Fruit fly (Drosophila melanogaster) whole organism, prepupa: ENCODE measurements around the gene Mms19.

Experiments used
- CG10631 ChIP-seq: fragments of 200-800 bp; sonication (Bioruptor generic); optimal IDR thresholded peaks from 2 replicates; lab custom pipeline; 2016; ENCODE audit warnings: missing biosample characterization, missing genetic modification characterization
- CG16779 ChIP-seq: fragments of 200-800 bp; sonication (Bioruptor generic); optimal IDR thresholded peaks from 3 replicates; lab custom pipeline; 2017; ENCODE audit warnings: missing biosample characterization, mild to moderate bottlenecking, missing genetic modification characterization
- CG31627 ChIP-seq: fragments of 200-800 bp; sonication (Bioruptor generic); optimal IDR thresholded peaks from 3 replicates; lab custom pipeline; 2016; ENCODE audit warnings: missing biosample characterization, missing genetic modification characterization
- CG6163 ChIP-seq: fragments of 200-800 bp; sonication (Bioruptor generic); IDR thresholded peaks from 3 replicates; pipeline ENCODE4 v1.3.6; 2022; ENCODE audit warnings: missing biosample characterization, missing genetic modification characterization
- CG6792 ChIP-seq: fragments of 200-800 bp; sonication (Bioruptor generic); optimal IDR thresholded peaks from 3 replicates; lab custom pipeline; 2016; ENCODE audit warnings: missing biosample characterization, missing genetic modification characterization
- CG8119 ChIP-seq: fragments of 200-800 bp; sonication (Bioruptor generic); IDR thresholded peaks from 3 replicates; pipeline ENCODE4 v1.3.6; 2022; ENCODE audit warnings: missing biosample characterization, missing genetic modification characterization
- Eip93F ChIP-seq: fragments of 200-800 bp; sonication (Bioruptor generic); optimal IDR thresholded peaks from 2 replicates; lab custom pipeline; 2016; ENCODE audit warnings: missing biosample characterization, mild to moderate bottlenecking, missing genetic modification characterization
- Hr39 ChIP-seq: fragments of 200-800 bp; sonication (Bioruptor generic); optimal IDR thresholded peaks from 2 replicates; lab custom pipeline; 2016; ENCODE audit warnings: missing biosample characterization, missing genetic modification characterization
- Lpt ChIP-seq: fragments of 200-800 bp; sonication (Bioruptor generic); optimal IDR thresholded peaks from 3 replicates; lab custom pipeline; 2016; ENCODE audit warnings: missing biosample characterization, missing genetic modification characterization
- Sox102F ChIP-seq: fragments of 200-800 bp; sonication (Bioruptor generic); optimal IDR thresholded peaks from 2 replicates; lab custom pipeline; 2016; ENCODE audit warnings: missing biosample characterization, mild to moderate bottlenecking, missing genetic modification characterization
- acj6 ChIP-seq: fragments of 200-800 bp; sonication (Bioruptor generic); optimal IDR thresholded peaks from 3 replicates; lab custom pipeline; 2016; ENCODE audit warnings: missing biosample characterization, missing genetic modification characterization
- fkh ChIP-seq: fragments of 200-800 bp; sonication (Bioruptor generic); optimal IDR thresholded peaks from 3 replicates; lab custom pipeline; 2017; ENCODE audit warnings: missing biosample characterization, mild to moderate bottlenecking, missing genetic modification characterization, moderate library complexity
- topi ChIP-seq: fragments of 200-800 bp; sonication (Bioruptor generic); optimal IDR thresholded peaks from 3 replicates; lab custom pipeline; 2016; ENCODE audit warnings: missing biosample characterization, missing genetic modification characterization

DNA sequence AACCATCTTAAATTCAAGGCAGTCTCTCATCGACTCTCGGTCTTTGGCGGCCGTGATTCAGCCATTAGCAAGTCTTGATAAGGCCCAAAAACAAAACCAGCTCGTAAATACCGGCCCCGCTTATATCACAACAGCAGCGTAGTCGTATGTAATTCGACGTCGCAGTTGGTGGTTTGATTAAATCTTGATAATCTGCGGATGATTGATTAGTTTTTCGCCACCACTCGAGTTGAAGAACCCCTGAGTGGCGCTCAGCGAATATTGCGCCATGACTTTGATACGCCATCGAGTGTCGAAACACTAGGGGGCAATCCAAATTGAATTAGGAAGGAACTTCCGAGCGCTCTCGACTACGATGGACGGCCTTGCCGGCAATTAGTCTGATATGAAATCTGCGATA, 46.3 kb downstream of the Mms19 start:
- TF ChIP-seq CG6792 (GFP tag; lab: Kevin White, UChicago): no peak
- TF ChIP-seq Eip93F (GFP tag; lab: Kevin White, UChicago): no peak
- no peak for TF ChIP-seq fkh (GFP tag; lab: Kevin White, UChicago)
- TF ChIP-seq topi (GFP tag; lab: Kevin White, UChicago): no peak
- TF ChIP-seq Sox102F (GFP tag; lab: Kevin White, UChicago): no peak
- TF ChIP-seq Lpt: no peak
- TF ChIP-seq acj6 (GFP tag; lab: Kevin White, UChicago): no peak
- TF ChIP-seq CG10631 (GFP tag; lab: Kevin White, UChicago): no peak
- no peak for TF ChIP-seq CG8119 (GFP tag; lab: Robert Waterston, UW)
- no peak for TF ChIP-seq CG31627 (GFP tag; lab: Kevin White, UChicago)
- no peak for TF ChIP-seq CG16779
- TF ChIP-seq CG6163 (GFP tag; lab: Robert Waterston, UW): no peak
- no peak for TF ChIP-seq Hr39
